Worm (Caenorhabditis elegans) whole organism, L1 larva: ENCODE data around the gene F28H6.6.

ENCODE experiments used
- C34B4.2 ChIP-seq: sonication (generic microtip); optimal IDR thresholded peaks from 2 replicates; lab custom pipeline; 2017; ENCODE audit warnings: mild to moderate bottlenecking, missing genetic modification characterization, missing compliant biosample characterization
- F16B12.6 ChIP-seq: fragments of 150-350 bp; optimal IDR thresholded peaks from 2 replicates; lab custom pipeline; 2014; ENCODE audit warnings: missing biosample characterization, missing genetic modification characterization
- Y116A8C.19 ChIP-seq: sonication (generic microtip); optimal IDR thresholded peaks from 2 replicates; lab custom pipeline; 2016; ENCODE audit warnings: missing compliant biosample characterization, missing genetic modification characterization, borderline replicate concordance
- aha-1 ChIP-seq: fragments of 150-350 bp; optimal IDR thresholded peaks from 2 replicates; lab custom pipeline; 2014; ENCODE audit warnings: missing biosample characterization, missing genetic modification characterization
- ama-1 ChIP-seq: fragments of 150-350 bp; optimal IDR thresholded peaks from 2 replicates; lab custom pipeline; 2014
- ceh-63 ChIP-seq: fragments of 200-800 bp; sonication (Bioruptor generic); optimal IDR thresholded peaks from 2 replicates; lab custom pipeline; 2018; ENCODE audit warnings: mild to moderate bottlenecking, missing genetic modification characterization, missing compliant biosample characterization
- ceh-82 ChIP-seq, 3 experiments: fragments of 150-350 bp in 1 of 3; sonication (generic microtip) in 2 of 3; optimal IDR thresholded peaks; 2 replicates each; lab custom pipeline; 2014 to 2017; ENCODE audit warnings: missing biosample characterization in 3 of 3, missing genetic modification characterization in 3 of 3
- ceh-90 ChIP-seq: sonication (generic microtip); optimal IDR thresholded peaks from 2 replicates; lab custom pipeline; 2016; ENCODE audit warnings: missing genetic modification characterization, missing compliant biosample characterization
- efl-1 ChIP-seq, 4 experiments: fragments of 150-350 bp; optimal IDR thresholded peaks in 3 of 4; peaks in 1 of 4; 1 replicate in 1 of 4; 2 replicates in 3 of 4; lab custom pipeline; 2014; ENCODE audit warnings: missing biosample characterization in 2 of 4, missing genetic modification characterization in 2 of 4, missing genetic modification reagents in 2 of 4
- elt-2 ChIP-seq: sonication (generic microtip); optimal IDR thresholded peaks from 2 replicates; lab custom pipeline; 2016; ENCODE audit warnings: missing genetic modification characterization, mild to moderate bottlenecking, inconsistent platforms, missing compliant biosample characterization, missing genetic modification reagents
- elt-3 ChIP-seq, 6 experiments: fragments of 150-350 bp in 1 of 6; sonication (generic microtip); optimal IDR thresholded peaks; 2 replicates each; lab custom pipeline; 2017 to 2018; ENCODE audit warnings: missing biosample characterization in 6 of 6, missing genetic modification characterization in 6 of 6, inconsistent platforms in 1 of 6
- ets-5 ChIP-seq: fragments of 200-800 bp; sonication (Bioruptor generic); IDR thresholded peaks from 2 replicates; pipeline ENCODE4 v1.3.6; 2022; ENCODE audit warnings: missing genetic modification characterization, missing compliant biosample characterization
- fkh-10 ChIP-seq: sonication (generic microtip); optimal IDR thresholded peaks from 2 replicates; lab custom pipeline; 2017; ENCODE audit warnings: missing biosample characterization, missing genetic modification reagents, missing genetic modification characterization
- fos-1 ChIP-seq: fragments of 150-350 bp; optimal IDR thresholded peaks from 2 replicates; lab custom pipeline; 2014; ENCODE audit warnings: missing biosample characterization, missing genetic modification characterization
- grh-1 ChIP-seq: fragments of 200-800 bp; sonication (Bioruptor generic); IDR thresholded peaks from 2 replicates; pipeline ENCODE4 v1.3.6; 2022; ENCODE audit warnings: missing genetic modification reagents, missing genetic modification characterization, missing compliant biosample characterization
- hlh-17 ChIP-seq: fragments of 200-800 bp; sonication (Bioruptor generic); optimal IDR thresholded peaks from 2 replicates; lab custom pipeline; 2018; ENCODE audit warnings: missing genetic modification characterization, mild to moderate bottlenecking, missing compliant biosample characterization, moderate library complexity, borderline replicate concordance
- hlh-4 ChIP-seq: sonication (generic microtip); optimal IDR thresholded peaks from 2 replicates; lab custom pipeline; 2016; ENCODE audit warnings: mild to moderate bottlenecking, missing genetic modification characterization, missing compliant biosample characterization
- hpl-2 ChIP-seq: fragments of 150-350 bp; optimal IDR thresholded peaks from 2 replicates; lab custom pipeline; 2014; ENCODE audit warnings: missing biosample characterization, missing genetic modification reagents, missing genetic modification characterization
- isw-1 ChIP-seq: fragments of 200-800 bp; sonication (Bioruptor generic); IDR thresholded peaks from 2 replicates; pipeline ENCODE4 v1.3.6; 2022; ENCODE audit warnings: missing genetic modification characterization, missing compliant biosample characterization
- jun-1 ChIP-seq: fragments of 150-350 bp; optimal IDR thresholded peaks from 2 replicates; lab custom pipeline; 2014; ENCODE audit warnings: missing biosample characterization, missing genetic modification reagents, missing genetic modification characterization
- lin-15B ChIP-seq: fragments of 150-350 bp; sonication (generic microtip); optimal IDR thresholded peaks from 3 replicates; lab custom pipeline; 2014; ENCODE audit warnings: missing biosample characterization, missing genetic modification characterization
- lin-35 ChIP-seq, 2 experiments: fragments of 150-350 bp; optimal IDR thresholded peaks; 2 replicates each; lab custom pipeline; 2014; ENCODE audit warnings: missing biosample characterization in 2 of 2, missing genetic modification characterization in 2 of 2, missing genetic modification reagents in 2 of 2
- lin-39 ChIP-seq: fragments of 150-350 bp; optimal IDR thresholded peaks from 2 replicates; lab custom pipeline; 2014; ENCODE audit warnings: missing biosample characterization, missing genetic modification reagents, missing genetic modification characterization
- mdl-1 ChIP-seq, 2 experiments: fragments of 150-350 bp; optimal IDR thresholded peaks; 2 replicates each; lab custom pipeline; 2014 to 2017; ENCODE audit warnings: missing biosample characterization in 2 of 2, missing genetic modification characterization in 2 of 2, inconsistent platforms in 1 of 2
- mef-2 ChIP-seq: fragments of 150-350 bp; optimal IDR thresholded peaks from 2 replicates; lab custom pipeline; 2014; ENCODE audit warnings: missing biosample characterization, missing genetic modification characterization
- nhr-11 ChIP-seq: fragments of 150-350 bp; optimal IDR thresholded peaks from 2 replicates; lab custom pipeline; 2014; ENCODE audit warnings: missing biosample characterization, missing genetic modification characterization
- nhr-12 ChIP-seq: sonication (generic microtip); optimal IDR thresholded peaks from 2 replicates; lab custom pipeline; 2017; ENCODE audit warnings: missing biosample characterization, missing genetic modification characterization
- nhr-20 ChIP-seq: sonication (generic microtip); optimal IDR thresholded peaks from 2 replicates; lab custom pipeline; 2016; ENCODE audit warnings: mild to moderate bottlenecking, missing genetic modification characterization, missing compliant biosample characterization
- nhr-28 ChIP-seq: fragments of 150-350 bp; optimal IDR thresholded peaks from 2 replicates; lab custom pipeline; 2014; ENCODE audit warnings: missing biosample characterization, missing genetic modification characterization
- nhr-47 ChIP-seq: sonication (generic microtip); optimal IDR thresholded peaks from 2 replicates; lab custom pipeline; 2016; ENCODE audit warnings: mild to moderate bottlenecking, missing genetic modification characterization, moderate library complexity, missing compliant biosample characterization
- nhr-77 ChIP-seq: fragments of 150-350 bp; optimal IDR thresholded peaks from 2 replicates; lab custom pipeline; 2014; ENCODE audit warnings: missing biosample characterization, missing genetic modification characterization
- nhr-85 ChIP-seq: sonication (generic microtip); peaks from one replicate; lab custom pipeline; 2016; ENCODE audit warnings: missing genetic modification characterization, inconsistent platforms, missing compliant biosample characterization
- pag-3 ChIP-seq: sonication (generic microtip); optimal IDR thresholded peaks from 2 replicates; lab custom pipeline; 2017; ENCODE audit warnings: missing genetic modification characterization, mild to moderate bottlenecking, missing compliant biosample characterization, antibody characterized with exemption, borderline replicate concordance; ENCODE audit not compliant: insufficient read depth
- pax-3 ChIP-seq: fragments of 200-800 bp; sonication (Bioruptor generic); optimal IDR thresholded peaks from 2 replicates; lab custom pipeline; 2018; ENCODE audit warnings: mild to moderate bottlenecking, missing genetic modification characterization, moderate library complexity, missing compliant biosample characterization
- rnt-1 ChIP-seq: sonication (generic microtip); optimal IDR thresholded peaks from 2 replicates; lab custom pipeline; 2016; ENCODE audit warnings: mild to moderate bottlenecking, missing genetic modification characterization, moderate library complexity, missing compliant biosample characterization
- skn-1 ChIP-seq: fragments of 150-350 bp; optimal IDR thresholded peaks from 2 replicates; lab custom pipeline; 2014; ENCODE audit warnings: missing biosample characterization, missing genetic modification characterization
- snpc-4 ChIP-seq: fragments of 150-350 bp; optimal IDR thresholded peaks from 2 replicates; lab custom pipeline; 2014; ENCODE audit warnings: missing biosample characterization, missing genetic modification characterization
- sup-37 ChIP-seq: fragments of 200-800 bp; sonication (Bioruptor generic); optimal IDR thresholded peaks from 2 replicates; lab custom pipeline; 2018; ENCODE audit warnings: mild to moderate bottlenecking, missing genetic modification characterization, missing compliant biosample characterization
- swsn-7 ChIP-seq: sonication (generic microtip); optimal IDR thresholded peaks from 2 replicates; lab custom pipeline; 2016; ENCODE audit warnings: missing genetic modification characterization, missing compliant biosample characterization
- tbx-2 ChIP-seq: sonication (generic microtip); optimal IDR thresholded peaks from 2 replicates; lab custom pipeline; 2016; ENCODE audit warnings: missing genetic modification characterization, missing compliant biosample characterization
- tlp-1 ChIP-seq: fragments of 150-350 bp; optimal IDR thresholded peaks from 2 replicates; lab custom pipeline; 2014; ENCODE audit warnings: missing biosample characterization, missing genetic modification characterization
- unc-62 ChIP-seq: fragments of 150-350 bp; optimal IDR thresholded peaks from 2 replicates; lab custom pipeline; 2014; ENCODE audit warnings: missing biosample characterization, missing genetic modification reagents, missing genetic modification characterization
- vab-15 ChIP-seq: sonication (generic microtip); optimal IDR thresholded peaks from 2 replicates; lab custom pipeline; 2017; ENCODE audit warnings: missing genotype, mild to moderate bottlenecking, missing genetic modification characterization, missing compliant biosample characterization
- xbp-1 ChIP-seq: sonication (generic microtip); optimal IDR thresholded peaks from 2 replicates; lab custom pipeline; 2016; ENCODE audit warnings: missing genetic modification characterization, missing compliant biosample characterization
- zag-1 ChIP-seq: fragments of 150-350 bp; optimal IDR thresholded peaks from 2 replicates; lab custom pipeline; 2014; ENCODE audit warnings: missing biosample characterization, missing genetic modification characterization

The F28H6.6 gene

ce11 chrX:14134244-14134643 lies 8.6 kb upstream of the F28H6.6 start, which contains the start of gene F28H6.8:
Gene F28H6.8 (minus strand): TSS chrX:14134344.
- TF ChIP-seq aha-1 (no peak), sup-37 (no peak), xbp-1 (tag; lab: Kevin White, UChicago) (no peak), unc-62 (GFP tag; lab: Kevin White, UChicago) (no peak), snpc-4 (tag; lab: Kevin White, UChicago) (no peak), zag-1 (tag; lab: Kevin White, UChicago) (no peak)
- TF ChIP-seq, all 84 proteins: peak for 0

ce11 chrX:14132677-14133076 lies 7.0 kb upstream of the F28H6.6 start:
- TF ChIP-seq efl-1 (optimal IDR thresholded peaks at IDR 0.05; lab: Kevin White, UChicago) (no peak), efl-1 (GFP tag; optimal IDR thresholded peaks at IDR 0.05 in 1 of 2; lab: Kevin White, UChicago) (peak in 1 of 2 experiments; percentile 73), snpc-4 (tag; lab: Kevin White, UChicago) (no peak)
- TF ChIP-seq, all 84 proteins: peak for 1

- TF ChIP-seq ceh-82 (tag; optimal IDR thresholded peaks at IDR 0.05; lab: Kevin White, UChicago): no peak
- TF ChIP-seq Y116A8C.19 (tag; lab: Kevin White, UChicago): no peak
- TF ChIP-seq jun-1 (tag; lab: Kevin White, UChicago): no peak
- TF ChIP-seq C34B4.2 (tag; lab: Kevin White, UChicago): no peak
- no peak for TF ChIP-seq tbx-2 (tag; lab: Kevin White, UChicago)
- no peak for TF ChIP-seq nhr-47 (tag; lab: Kevin White, UChicago)
- no peak for TF ChIP-seq lin-35 (GFP tag; optimal IDR thresholded peaks at IDR 0.05; lab: Kevin White, UChicago)
- TF ChIP-seq lin-39 (tag; lab: Kevin White, UChicago): no peak
- TF ChIP-seq, all 84 proteins: peak for 0
Measured at ce11 chrX:14131476-14131875, 5.8 kb upstream of the F28H6.6 start.

- TF ChIP-seq ets-5 (GFP tag; lab: Robert Waterston, UW) (no peak), rnt-1 (tag; lab: Kevin White, UChicago) (peak; percentile 45), unc-62 (GFP tag; lab: Kevin White, UChicago) (no peak), tlp-1 (tag; lab: Kevin White, UChicago) (no peak), pax-3 (tag; lab: Kevin White, UChicago) (no peak), hpl-2 (GFP tag; lab: Kevin White, UChicago) (no peak), nhr-20 (tag; lab: Kevin White, UChicago) (peak; percentile 12), isw-1 (GFP tag; lab: Robert Waterston, UW) (no peak), fos-1 (tag; lab: Kevin White, UChicago) (no peak), swsn-7 (tag; lab: Kevin White, UChicago) (peak; percentile 9), fkh-10 (GFP tag; lab: Kevin White, UChicago) (no peak), mef-2 (tag; lab: Kevin White, UChicago) (no peak), vab-15 (tag; lab: Kevin White, UChicago) (no peak), zag-1 (tag; lab: Kevin White, UChicago) (no peak), nhr-12 (tag; lab: Kevin White, UChicago) (no peak), nhr-28 (no peak), nhr-85 (no peak), lin-35 (GFP tag; optimal IDR thresholded peaks at IDR 0.05; lab: Kevin White, UChicago) (peak in 1 of 2 experiments; percentile 22), ceh-63 (no peak), ceh-90 (tag; lab: Kevin White, UChicago) (no peak), skn-1 (tag; lab: Kevin White, UChicago) (peak; percentile 8), C34B4.2 (tag; lab: Kevin White, UChicago) (no peak), elt-3 (tag; optimal IDR thresholded peaks at IDR 0.05; lab: Kevin White, UChicago) (no peak), hlh-4 (tag; lab: Kevin White, UChicago) (no peak), lin-15B (tag; lab: Kevin White, UChicago) (no peak), grh-1 (no peak), nhr-77 (no peak), nhr-11 (tag; lab: Kevin White, UChicago) (no peak), ama-1 (no peak), elt-2 (tag; lab: Kevin White, UChicago) (no peak), mdl-1 (tag; optimal IDR thresholded peaks at IDR 0.05; lab: Kevin White, UChicago) (no peak), hlh-17 (no peak), snpc-4 (tag; lab: Kevin White, UChicago) (no peak), F16B12.6 (tag; lab: Kevin White, UChicago) (no peak), pag-3 (tag; lab: Kevin White, UChicago) (no peak), efl-1 (optimal IDR thresholded peaks at IDR 0.05; lab: Kevin White, UChicago) (peak in 1 of 2 experiments; percentile 36), efl-1 (GFP tag; optimal IDR thresholded peaks at IDR 0.05 in 1 of 2; lab: Kevin White, UChicago) (no peak)
Measured at ce11 chrX:14127291-14127922, 1.7 kb upstream of the F28H6.6 start, which contains the start of gene F28H6.4. Gene F28H6.4 (plus strand): TSS chrX:14127872.
